Worm (Caenorhabditis elegans) whole organism, L1 larva: ENCODE results near the gene clec-224.

Experiments used
- C34B4.2 ChIP-seq: sonication (generic microtip); optimal IDR thresholded peaks from 2 replicates; lab custom pipeline; 2017; ENCODE audit warnings: mild to moderate bottlenecking, missing genetic modification characterization, missing compliant biosample characterization
- ama-1 ChIP-seq: fragments of 150-350 bp; optimal IDR thresholded peaks from 2 replicates; lab custom pipeline; 2014
- egl-27 ChIP-seq, 2 experiments: fragments of 150-350 bp in 1 of 2; sonication (generic microtip); optimal IDR thresholded peaks; 3 replicates each; lab custom pipeline; 2017 to 2018; ENCODE audit warnings: missing biosample characterization in 2 of 2, missing genetic modification characterization in 2 of 2, missing genetic modification reagents in 2 of 2
- lin-15B ChIP-seq: fragments of 150-350 bp; sonication (generic microtip); optimal IDR thresholded peaks from 3 replicates; lab custom pipeline; 2014; ENCODE audit warnings: missing biosample characterization, missing genetic modification characterization
- lin-39 ChIP-seq: fragments of 150-350 bp; optimal IDR thresholded peaks from 2 replicates; lab custom pipeline; 2014; ENCODE audit warnings: missing biosample characterization, missing genetic modification reagents, missing genetic modification characterization
- mep-1 ChIP-seq: fragments of 150-350 bp; optimal IDR thresholded peaks from 2 replicates; lab custom pipeline; 2014; ENCODE audit warnings: missing biosample characterization, missing genetic modification characterization
- nhr-76 ChIP-seq: sonication (generic microtip); optimal IDR thresholded peaks from 2 replicates; lab custom pipeline; 2017; ENCODE audit warnings: missing biosample characterization, missing genetic modification characterization
- nhr-85 ChIP-seq: sonication (generic microtip); peaks from one replicate; lab custom pipeline; 2016; ENCODE audit warnings: missing genetic modification characterization, inconsistent platforms, missing compliant biosample characterization
- pag-3 ChIP-seq: sonication (generic microtip); optimal IDR thresholded peaks from 2 replicates; lab custom pipeline; 2017; ENCODE audit warnings: missing genetic modification characterization, mild to moderate bottlenecking, missing compliant biosample characterization, antibody characterized with exemption, borderline replicate concordance; ENCODE audit not compliant: insufficient read depth
- unc-130 ChIP-seq: fragments of 150-350 bp; optimal IDR thresholded peaks from 2 replicates; lab custom pipeline; 2017; ENCODE audit warnings: missing biosample characterization, missing genetic modification characterization, inconsistent platforms
- unc-62 ChIP-seq: fragments of 150-350 bp; optimal IDR thresholded peaks from 2 replicates; lab custom pipeline; 2014; ENCODE audit warnings: missing biosample characterization, missing genetic modification reagents, missing genetic modification characterization
- unc-86 ChIP-seq: sonication (generic microtip); optimal IDR thresholded peaks from 2 replicates; lab custom pipeline; 2016; ENCODE audit warnings: missing genetic modification characterization, missing compliant biosample characterization

DNA sequence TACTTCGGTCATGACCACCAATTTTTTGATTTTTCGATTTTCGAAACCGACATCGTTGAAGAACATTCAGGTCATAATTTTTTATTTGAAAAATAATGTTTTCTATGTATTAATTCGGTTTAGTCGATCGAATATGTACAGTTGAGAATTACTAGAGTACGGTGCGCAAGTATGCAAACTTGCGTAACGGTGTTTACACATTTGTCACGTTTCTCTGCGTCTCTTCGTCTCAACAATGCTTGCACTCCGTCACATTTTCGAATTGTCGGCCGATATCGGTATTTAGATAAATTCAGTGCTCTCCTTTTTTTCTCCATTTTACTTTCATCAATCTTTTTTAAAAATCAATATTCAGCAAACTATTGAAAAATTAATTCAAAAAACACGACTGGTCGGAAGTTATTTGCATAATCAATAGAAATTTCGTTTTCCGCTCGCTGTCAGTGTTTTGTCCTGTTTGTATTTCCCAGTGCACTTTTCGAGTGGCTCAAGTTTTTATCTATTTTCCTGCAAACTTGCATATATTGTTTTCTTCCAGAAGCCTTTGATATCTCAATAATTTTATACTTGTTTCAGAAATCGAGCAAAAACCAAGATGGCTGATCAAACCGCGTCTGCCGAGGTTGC lies 11.8 kb upstream of the clec-224 start, which contains the start of gene dpy-30:
- peak; percentile 73 for TF ChIP-seq nhr-85
- TF ChIP-seq unc-86 (tag; lab: Kevin White, UChicago), result peak; percentile 49
- TF ChIP-seq unc-130, result peak; percentile 75
- no peak for TF ChIP-seq lin-39
- no peak for TF ChIP-seq unc-62
- peak; percentile 88 for TF ChIP-seq mep-1 (tag; lab: Kevin White, UChicago)
- no peak for TF ChIP-seq pag-3 (tag; lab: Kevin White, UChicago)
- peak; percentile 65 for TF ChIP-seq ama-1 (lab: Kevin White, UChicago)
- TF ChIP-seq lin-15B (tag; lab: Kevin White, UChicago), result peak; percentile 21
- no peak for TF ChIP-seq C34B4.2 (tag; lab: Kevin White, UChicago)
- no peak for TF ChIP-seq nhr-76 (tag; lab: Kevin White, UChicago)
- TF ChIP-seq egl-27 (tag; optimal IDR thresholded peaks at IDR 0.05; lab: Kevin White, UChicago), result no peak
